Fruit fly (Drosophila melanogaster): Measurements from ENCODE around the gene CG14659.
A peak's percentile ranks its signal among the peaks of the same experiment; 100 is the strongest.

dm6 chr3R:4813172-4813716 lies 17.9 kb downstream of the CG14659 start:
- TF ChIP-seq fru (GFP tag; optimal IDR thresholded peaks at IDR 0.05) (peak; percentile 28), h (GFP tag; optimal IDR thresholded peaks at IDR 0.05) (peak; percentile 25), brk (GFP tag; optimal IDR thresholded peaks at IDR 0.05) (no peak)

All from whole organism, wandering third instar larva.